Comparison of ENCODE assay signal across 2 fruit fly cellular contexts in the genomic region with DNA sequence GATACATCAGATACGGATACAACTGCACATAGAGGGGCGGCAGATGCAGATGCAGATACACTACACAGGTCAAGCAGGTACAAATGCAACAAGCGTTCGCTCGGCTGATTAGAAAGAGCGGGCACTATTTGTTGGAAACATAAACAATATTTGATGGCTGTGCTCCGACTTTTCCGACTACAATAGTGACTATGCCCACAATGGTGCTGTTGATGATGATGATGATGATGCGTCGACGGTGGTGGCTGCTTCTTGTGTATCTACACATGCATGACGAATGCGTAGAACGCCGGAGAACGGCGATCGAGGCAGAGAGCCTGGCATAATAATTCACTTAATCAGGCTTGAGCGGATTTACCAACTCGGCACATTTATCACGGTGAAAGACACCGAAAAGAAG.
TF ChIP-seq lines count a peak whose summit lies in the region.

No protein-coding gene starts in this region.

- TF ChIP-seq CTCF in whole organism, embryonic (GFP tag; optimal IDR thresholded peaks at IDR 0.05; lab: Kevin White, UChicago): no peak

TF ChIP-seq in whole organism, embryonic, 481 proteins besides CTCF, POLR2A, EP300 and RAD21:
- TF ChIP-seq kni (GFP tag; optimal IDR thresholded peaks at IDR 0.05; lab: Kevin White, UChicago) (peak; percentile 22), oc (tag; optimal IDR thresholded peaks at IDR 0.05; lab: Kevin White, UChicago) (peak; percentile 4), D (optimal IDR thresholded peaks at IDR 0.05; lab: Kevin White, UChicago) (peak; percentile 82), D (GFP tag; optimal IDR thresholded peaks at IDR 0.05; lab: Kevin White, UChicago) (no peak), prd (optimal IDR thresholded peaks at IDR 0.05; lab: Kevin White, UChicago) (no peak), prd (GFP tag; IDR thresholded peaks at IDR 0.05; lab: Robert Waterston, UW) (peak; percentile 13; the same call in 1 of the 3 replicates), chinmo (GFP tag; IDR thresholded peaks at IDR 0.05; lab: Robert Waterston, UW; ENCODE audit: partially characterized antibody) (no peak), ac (GFP tag; optimal IDR thresholded peaks at IDR 0.05; lab: Kevin White, UChicago) (peak; percentile 4), nerfin-1 (tag; optimal IDR thresholded peaks at IDR 0.05; lab: Kevin White, UChicago) (no peak), CG2199 (GFP tag; IDR thresholded peaks at IDR 0.05; lab: Robert Waterston, UW) (peak; percentile 75; the same call in 2 of the 3 replicates), tll (GFP tag; optimal IDR thresholded peaks at IDR 0.05; lab: Kevin White, UChicago) (peak in 1 of 2 experiments; percentile 75), insv (GFP tag; optimal IDR thresholded peaks at IDR 0.05; lab: Kevin White, UChicago) (peak in 1 of 2 experiments; percentile 34), odd (GFP tag; optimal IDR thresholded peaks at IDR 0.05; lab: Kevin White, UChicago) (peak; percentile 16), gsb-n (tag; optimal IDR thresholded peaks at IDR 0.05; lab: Kevin White, UChicago) (peak; percentile 58), grn (GFP tag; optimal IDR thresholded peaks at IDR 0.05; lab: Kevin White, UChicago) (peak; percentile 29), HmgZ (tag; optimal IDR thresholded peaks at IDR 0.05; lab: Kevin White, UChicago) (no peak), zen (tag; optimal IDR thresholded peaks at IDR 0.05; lab: Kevin White, UChicago) (peak; percentile 65), Xrp1 (GFP tag; IDR thresholded peaks at IDR 0.05; lab: Robert Waterston, UW) (0 out of 2 replicates have a peak, but pooled peaks have one; percentile 3), CG32767 (GFP tag; IDR thresholded peaks at IDR 0.05; lab: Robert Waterston, UW) (0 out of 2 replicates have a peak, but pooled peaks have one; percentile 28), CG15479 (GFP tag; optimal IDR thresholded peaks at IDR 0.05; lab: Kevin White, UChicago) (peak; percentile 85), CG8388 (GFP tag; optimal IDR thresholded peaks at IDR 0.05; lab: Kevin White, UChicago) (no peak), CG15514 (GFP tag; optimal IDR thresholded peaks at IDR 0.05; lab: Kevin White, UChicago) (no peak), Asciz (GFP tag; optimal IDR thresholded peaks at IDR 0.05; lab: Kevin White, UChicago) (no peak), CG17328 (GFP tag; IDR thresholded peaks at IDR 0.05; lab: Robert Waterston, UW) (no peak), cg (GFP tag; optimal IDR thresholded peaks at IDR 0.05; lab: Kevin White, UChicago) (peak; percentile 2)

TF ChIP-seq in whole organism, prepupa, 60 proteins besides CTCF, POLR2A, EP300 and RAD21:
- TF ChIP-seq fkh (GFP tag; optimal IDR thresholded peaks at IDR 0.05; lab: Kevin White, UChicago) (peak; percentile 5), salr (GFP tag; optimal IDR thresholded peaks at IDR 0.05; lab: Kevin White, UChicago) (no peak)
